Worm (Caenorhabditis elegans) whole organism, late embryonic: ENCODE data around the gene taf-7.2.

Experiments used
- F13H6.1 ChIP-seq: sonication (generic microtip); optimal IDR thresholded peaks from 2 replicates; lab custom pipeline; 2016; ENCODE audit warnings: missing genetic modification characterization, missing compliant biosample characterization
- ceh-14 ChIP-seq: sonication (generic microtip); optimal IDR thresholded peaks from 2 replicates; lab custom pipeline; 2016; ENCODE audit warnings: missing genotype, missing genetic modification characterization, missing compliant biosample characterization
- dve-1 ChIP-seq: sonication (generic microtip); optimal IDR thresholded peaks from 2 replicates; lab custom pipeline; 2017; ENCODE audit warnings: antibody characterized with exemption, mild to moderate bottlenecking, missing genetic modification characterization, missing compliant biosample characterization
- eyg-1 ChIP-seq: sonication (generic microtip); optimal IDR thresholded peaks from 2 replicates; lab custom pipeline; 2016; ENCODE audit warnings: missing genotype, missing genetic modification characterization, missing compliant biosample characterization
- fax-1 ChIP-seq: sonication (generic microtip); optimal IDR thresholded peaks from 2 replicates; lab custom pipeline; 2016; ENCODE audit warnings: missing genotype, missing genetic modification characterization, missing compliant biosample characterization
- fkh-10 ChIP-seq: fragments of 150-350 bp; optimal IDR thresholded peaks from 2 replicates; lab custom pipeline; 2014; ENCODE audit warnings: missing biosample characterization, missing genetic modification reagents, missing genetic modification characterization
- hlh-13 ChIP-seq: fragments of 200-800 bp; sonication (Bioruptor generic); optimal IDR thresholded peaks from 2 replicates; lab custom pipeline; 2018; ENCODE audit warnings: mild to moderate bottlenecking, missing genetic modification characterization, missing compliant biosample characterization
- pha-2 ChIP-seq: sonication (generic microtip); optimal IDR thresholded peaks from 2 replicates; lab custom pipeline; 2017; ENCODE audit warnings: mild to moderate bottlenecking, missing genetic modification characterization, missing compliant biosample characterization
- pqm-1 ChIP-seq: sonication (generic microtip); optimal IDR thresholded peaks from 2 replicates; lab custom pipeline; 2016; ENCODE audit warnings: missing genetic modification characterization, missing compliant biosample characterization
- tbx-2 ChIP-seq: sonication (generic microtip); optimal IDR thresholded peaks from 2 replicates; lab custom pipeline; 2016; ENCODE audit warnings: missing genetic modification characterization, missing compliant biosample characterization
- unc-3 ChIP-seq, 2 experiments: fragments of 200-800 bp in 1 of 2; sonication (Bioruptor generic) in 1 of 2; sonication (generic microtip) in 1 of 2; conservative IDR thresholded peaks in 1 of 2; optimal IDR thresholded peaks in 1 of 2; 2 replicates each; pipeline versions ENCODE4 v1.3.6 to Lab custom; 2016 to 2022; ENCODE audit warnings: missing compliant biosample characterization in 2 of 2, missing genetic modification characterization in 2 of 2, missing genetic modification reagents in 1 of 2
- unc-55 ChIP-seq: sonication (generic microtip); optimal IDR thresholded peaks from 2 replicates; lab custom pipeline; 2017; ENCODE audit warnings: missing biosample characterization, missing genetic modification reagents, missing genetic modification characterization

ce11 chrIII:12662186-12662585, 11.0 kb downstream of the taf-7.2 start, which contains the start of gene tpst-1:
- TF ChIP-seq fkh-10 (GFP tag; lab: Kevin White, UChicago) (no peak), unc-55 (no peak), pha-2 (tag; lab: Kevin White, UChicago) (no peak), hlh-13 (GFP tag; lab: Kevin White, UChicago) (no peak), dve-1 (tag; lab: Kevin White, UChicago) (no peak), F13H6.1 (tag; lab: Kevin White, UChicago) (no peak), ceh-14 (tag; lab: Kevin White, UChicago) (no peak), fax-1 (no peak), eyg-1 (tag; lab: Kevin White, UChicago) (no peak), pqm-1 (tag; lab: Kevin White, UChicago) (no peak), unc-3 (GFP tag; conservative IDR thresholded peaks at IDR 0.05; lab: Robert Waterston, UW) (no peak), unc-3 (tag; optimal IDR thresholded peaks at IDR 0.05; lab: Kevin White, UChicago) (no peak), tbx-2 (no peak)
